Worm (Caenorhabditis elegans) whole organism, L4 larva: Measurements from ENCODE around the gene prx-12.
A peak's percentile ranks its signal among the peaks of the same experiment; 100 is the strongest.

Source experiments
- F44E2.7 ChIP-seq: fragments of 200-800 bp; sonication (Bioruptor generic); IDR thresholded peaks from 2 replicates; pipeline ENCODE4 v2.1.2; 2022; ENCODE audit warnings: missing genetic modification characterization, missing compliant biosample characterization
- Y105C5A.15 ChIP-seq: fragments of 200-800 bp; sonication (Bioruptor generic); IDR thresholded peaks from 2 replicates; pipeline ENCODE4 v1.3.6; 2022; ENCODE audit warnings: missing genetic modification characterization, missing compliant biosample characterization
- Y5F2A.4 ChIP-seq: fragments of 200-800 bp; sonication (Bioruptor generic); optimal IDR thresholded peaks from 2 replicates; lab custom pipeline; 2018; ENCODE audit warnings: mild to moderate bottlenecking, missing genetic modification characterization, missing compliant biosample characterization
- Y75B8A.6 ChIP-seq: fragments of 200-800 bp; sonication (Bioruptor generic); IDR thresholded peaks from 2 replicates; pipeline ENCODE4 v1.3.6; 2022; ENCODE audit warnings: missing genetic modification reagents, missing genetic modification characterization, missing compliant biosample characterization
- ZK337.2 ChIP-seq: fragments of 200-800 bp; sonication (Bioruptor generic); IDR thresholded peaks from 2 replicates; pipeline ENCODE4 v1.3.6; 2022; ENCODE audit warnings: missing genetic modification reagents, missing genetic modification characterization, missing compliant biosample characterization
- aha-1 ChIP-seq: fragments of 150-350 bp; peaks from one replicate; lab custom pipeline; 2014; ENCODE audit warnings: missing biosample characterization, missing genetic modification characterization
- aly-2 ChIP-seq: sonication (generic microtip); optimal IDR thresholded peaks from 2 replicates; lab custom pipeline; 2018; ENCODE audit warnings: missing biosample characterization, missing genetic modification characterization
- attf-4 ChIP-seq: sonication (generic microtip); optimal IDR thresholded peaks from 3 replicates; lab custom pipeline; 2017; ENCODE audit warnings: missing biosample characterization, missing genetic modification characterization
- ceh-20 ChIP-seq: fragments of 200-800 bp; sonication (Bioruptor generic); IDR thresholded peaks from 2 replicates; pipeline ENCODE4 v1.3.6; 2022; ENCODE audit warnings: missing genetic modification reagents, missing genetic modification characterization, missing compliant biosample characterization
- ceh-28 ChIP-seq: fragments of 150-350 bp; optimal IDR thresholded peaks from 2 replicates; lab custom pipeline; 2014; ENCODE audit warnings: missing biosample characterization, missing genetic modification reagents, missing genetic modification characterization
- ceh-44 ChIP-seq: fragments of 200-800 bp; sonication (Bioruptor generic); IDR thresholded peaks from 2 replicates; pipeline ENCODE4 v1.3.6; 2022; ENCODE audit warnings: missing genetic modification reagents, missing genetic modification characterization, missing compliant biosample characterization
- daf-16 ChIP-seq, 3 experiments: sonication (generic microtip); optimal IDR thresholded peaks; 2 replicates each; lab custom pipeline; 2016 to 2017; ENCODE audit warnings: missing genetic modification characterization in 3 of 3, missing genetic modification reagents in 3 of 3, mild to moderate bottlenecking in 2 of 3, missing compliant biosample characterization in 2 of 3, missing biosample characterization in 1 of 3, moderate library complexity in 1 of 3
- dmd-6 ChIP-seq: fragments of 200-800 bp; sonication (Bioruptor generic); IDR thresholded peaks from 2 replicates; pipeline ENCODE4 v1.3.6; 2022; ENCODE audit warnings: missing genetic modification reagents, missing genetic modification characterization, missing compliant biosample characterization
- dpl-1 ChIP-seq: fragments of 150-350 bp; optimal IDR thresholded peaks from 2 replicates; lab custom pipeline; 2014; ENCODE audit warnings: missing biosample characterization, missing genetic modification reagents, missing genetic modification characterization
- dve-1 ChIP-seq: sonication (generic microtip); optimal IDR thresholded peaks from 2 replicates; lab custom pipeline; 2017; ENCODE audit warnings: antibody characterized with exemption, mild to moderate bottlenecking, missing genetic modification characterization, missing compliant biosample characterization; ENCODE audit not compliant: insufficient read depth
- egl-43 ChIP-seq: fragments of 200-800 bp; sonication (Bioruptor generic); IDR thresholded peaks from 2 replicates; pipeline ENCODE4 v1.3.6; 2022; ENCODE audit warnings: missing genetic modification reagents, missing genetic modification characterization, missing compliant biosample characterization
- hmg-1.1 ChIP-seq: fragments of 200-800 bp; sonication (Bioruptor generic); IDR thresholded peaks from 2 replicates; pipeline ENCODE4 v1.3.6; 2022; ENCODE audit warnings: missing genetic modification reagents, missing genetic modification characterization, missing compliant biosample characterization
- lin-13 ChIP-seq: fragments of 150-350 bp; optimal IDR thresholded peaks from 2 replicates; lab custom pipeline; 2014; ENCODE audit warnings: missing biosample characterization, missing genetic modification reagents, missing genetic modification characterization
- lin-15B ChIP-seq: fragments of 150-350 bp; sonication (generic microtip); optimal IDR thresholded peaks from 3 replicates; lab custom pipeline; 2014; ENCODE audit warnings: missing biosample characterization, missing genetic modification characterization
- lir-3 ChIP-seq: sonication (generic microtip); optimal IDR thresholded peaks from 2 replicates; lab custom pipeline; 2016; ENCODE audit warnings: mild to moderate bottlenecking, missing genetic modification characterization, missing compliant biosample characterization
- lsy-2 ChIP-seq, 2 experiments: fragments of 150-350 bp in 1 of 2; sonication (generic microtip) in 1 of 2; optimal IDR thresholded peaks; 2 replicates each; lab custom pipeline; 2014 to 2017; ENCODE audit warnings: missing biosample characterization in 2 of 2, missing genetic modification characterization in 2 of 2
- madf-5 ChIP-seq, 2 experiments: fragments of 200-800 bp; sonication (Bioruptor generic); IDR thresholded peaks; 2 replicates each; pipeline ENCODE4 v1.3.6; 2022; ENCODE audit warnings: missing compliant biosample characterization in 2 of 2, missing genetic modification characterization in 2 of 2
- madf-9 ChIP-seq: fragments of 200-800 bp; sonication (Bioruptor generic); conservative IDR thresholded peaks from 2 replicates; pipeline ENCODE4 v1.3.6; 2022; ENCODE audit warnings: missing genetic modification reagents, missing genetic modification characterization, missing compliant biosample characterization
- mxl-3 ChIP-seq: fragments of 200-800 bp; sonication (Bioruptor generic); optimal IDR thresholded peaks from 2 replicates; lab custom pipeline; 2018; ENCODE audit warnings: mild to moderate bottlenecking, missing genetic modification characterization, missing compliant biosample characterization
- nhr-28 ChIP-seq: fragments of 150-350 bp; optimal IDR thresholded peaks from 2 replicates; lab custom pipeline; 2014; ENCODE audit warnings: missing biosample characterization, missing genetic modification characterization
- pha-4 ChIP-seq, 2 experiments: fragments of 150-350 bp in 1 of 2; fragments of 200-800 bp in 1 of 2; sonication (Bioruptor generic) in 1 of 2; IDR thresholded peaks in 1 of 2; optimal IDR thresholded peaks in 1 of 2; 2 replicates each; pipeline versions ENCODE4 v1.3.6 to Lab custom; 2014 to 2022; ENCODE audit warnings: missing genetic modification characterization in 2 of 2, missing genetic modification reagents in 2 of 2, missing biosample characterization in 1 of 2, missing compliant biosample characterization in 1 of 2
- php-3 ChIP-seq: fragments of 200-800 bp; sonication (Bioruptor generic); IDR thresholded peaks from 2 replicates; pipeline ENCODE4 v1.3.6; 2022; ENCODE audit warnings: missing genetic modification reagents, missing genetic modification characterization, missing compliant biosample characterization
- pqm-1 ChIP-seq: sonication (generic microtip); optimal IDR thresholded peaks from 2 replicates; lab custom pipeline; 2017; ENCODE audit warnings: missing biosample characterization, missing genetic modification characterization
- saeg-2 ChIP-seq: fragments of 200-800 bp; sonication (Bioruptor generic); IDR thresholded peaks from 2 replicates; pipeline ENCODE4 v1.3.6; 2022; ENCODE audit warnings: missing genetic modification reagents, missing genetic modification characterization, missing compliant biosample characterization
- skn-1 ChIP-seq: fragments of 150-350 bp; optimal IDR thresholded peaks from 2 replicates; lab custom pipeline; 2014; ENCODE audit warnings: missing biosample characterization, missing genetic modification characterization
- tag-97 ChIP-seq: fragments of 200-800 bp; sonication (Bioruptor generic); IDR thresholded peaks from 2 replicates; pipeline ENCODE4 v1.3.6; 2022; ENCODE audit warnings: missing genetic modification characterization, missing compliant biosample characterization
- unc-39 ChIP-seq: sonication (generic microtip); optimal IDR thresholded peaks from 2 replicates; lab custom pipeline; 2017; ENCODE audit warnings: missing biosample characterization, missing genetic modification characterization
- zag-1 ChIP-seq: fragments of 150-350 bp; optimal IDR thresholded peaks from 2 replicates; lab custom pipeline; 2014; ENCODE audit warnings: missing biosample characterization, missing genetic modification characterization
- ztf-7 ChIP-seq: fragments of 150-350 bp; optimal IDR thresholded peaks from 2 replicates; lab custom pipeline; 2014; ENCODE audit warnings: missing biosample characterization, missing genetic modification characterization

The prx-12 gene

ce11 chrX:11365995-11366394, 27.1 kb upstream of the prx-12 start:
- no peak for TF ChIP-seq dpl-1 (GFP tag; lab: Kevin White, UChicago)
- no peak for TF ChIP-seq dmd-6 (GFP tag; lab: Robert Waterston, UW)
- no peak for TF ChIP-seq egl-43 (GFP tag; lab: Robert Waterston, UW)
- TF ChIP-seq ceh-20 (GFP tag; lab: Robert Waterston, UW), result no peak
- no peak for TF ChIP-seq lin-13 (GFP tag; lab: Kevin White, UChicago)
- TF ChIP-seq aly-2 (tag; lab: Kevin White, UChicago), result no peak
- no peak for TF ChIP-seq Y75B8A.6 (GFP tag; lab: Robert Waterston, UW)
- no peak for TF ChIP-seq Y5F2A.4 (GFP tag; lab: Kevin White, UChicago)
- no peak for TF ChIP-seq saeg-2 (GFP tag; lab: Robert Waterston, UW)
- no peak for TF ChIP-seq ZK337.2 (GFP tag; lab: Robert Waterston, UW)
- no peak for TF ChIP-seq skn-1 (tag; lab: Kevin White, UChicago)
- TF ChIP-seq pha-4 (GFP tag; IDR thresholded peaks at IDR 0.05; lab: Robert Waterston, UW), result no peak
- TF ChIP-seq pha-4 (tag; optimal IDR thresholded peaks at IDR 0.05; lab: Kevin White, UChicago), result no peak

ce11 chrX:11367087-11367486, 26.0 kb upstream of the prx-12 start:
- TF ChIP-seq daf-16 (GFP tag; optimal IDR thresholded peaks at IDR 0.05; lab: Kevin White, UChicago) (peak in 1 of 2 experiments; percentile 88), daf-16 (tag; optimal IDR thresholded peaks at IDR 0.05; lab: Kevin White, UChicago) (peak; percentile 60), attf-4 (no peak), aha-1 (peak; percentile 49), madf-9 (no peak), Y105C5A.15 (GFP tag; lab: Robert Waterston, UW) (no peak), dmd-6 (GFP tag; lab: Robert Waterston, UW) (peak; percentile 11; the same call in 1 of the 2 replicates), nhr-28 (tag; lab: Kevin White, UChicago) (peak; percentile 73), dve-1 (tag; lab: Kevin White, UChicago) (peak; percentile 20), lsy-2 (tag; optimal IDR thresholded peaks at IDR 0.05; lab: Kevin White, UChicago) (no peak)

- no peak for TF ChIP-seq pqm-1
- peak; percentile 29; the same call in 1 of the 2 replicates for TF ChIP-seq hmg-1.1 (GFP tag; lab: Robert Waterston, UW)
- TF ChIP-seq, all 104 proteins: peak for 1
Observed at ce11 chrX:11367640-11368039, 25.5 kb upstream of the prx-12 start.

- TF ChIP-seq php-3 (GFP tag; lab: Robert Waterston, UW), result no peak
- TF ChIP-seq F44E2.7 (GFP tag; lab: Robert Waterston, UW), result no peak
- no peak for TF ChIP-seq madf-5 (GFP tag; IDR thresholded peaks at IDR 0.05; lab: Robert Waterston, UW)
- TF ChIP-seq ztf-7, result no peak
- TF ChIP-seq Y5F2A.4 (GFP tag; lab: Kevin White, UChicago), result no peak
- no peak for TF ChIP-seq dmd-6 (GFP tag; lab: Robert Waterston, UW)
- TF ChIP-seq unc-39 (tag; lab: Kevin White, UChicago), result no peak
- TF ChIP-seq tag-97 (GFP tag; lab: Robert Waterston, UW), result no peak
- no peak for TF ChIP-seq lin-15B (tag; lab: Kevin White, UChicago)
- TF ChIP-seq skn-1 (tag; lab: Kevin White, UChicago), result no peak
- no peak for TF ChIP-seq ceh-44 (GFP tag; lab: Robert Waterston, UW)
- no peak for TF ChIP-seq mxl-3 (GFP tag; lab: Kevin White, UChicago)
- TF ChIP-seq zag-1 (tag; lab: Kevin White, UChicago), result no peak
- TF ChIP-seq ceh-28 (tag; lab: Kevin White, UChicago), result no peak
- TF ChIP-seq lir-3 (tag; lab: Kevin White, UChicago), result no peak
Observed at ce11 chrX:11368417-11368816, 24.7 kb upstream of the prx-12 start, which contains the start of gene ttyh-1. Gene ttyh-1 (plus strand): TSS chrX:11368717.
